Worm (Caenorhabditis elegans) whole organism, late embryonic: ENCODE measurements around the gene Y57E12AL.1.

Experiments used
- ama-1 ChIP-seq: fragments of 150-350 bp; optimal IDR thresholded peaks from 2 replicates; lab custom pipeline; 2014
- fkh-10 ChIP-seq: fragments of 150-350 bp; optimal IDR thresholded peaks from 2 replicates; lab custom pipeline; 2014; ENCODE audit warnings: missing biosample characterization, missing genetic modification reagents, missing genetic modification characterization
- hlh-15 ChIP-seq: sonication (generic microtip); optimal IDR thresholded peaks from 2 replicates; lab custom pipeline; 2016; ENCODE audit warnings: missing genetic modification characterization, missing compliant biosample characterization
- tbx-2 ChIP-seq: sonication (generic microtip); optimal IDR thresholded peaks from 2 replicates; lab custom pipeline; 2016; ENCODE audit warnings: missing genetic modification characterization, missing compliant biosample characterization
- zip-5 ChIP-seq: sonication (generic microtip); optimal IDR thresholded peaks from 2 replicates; lab custom pipeline; 2016; ENCODE audit warnings: missing genetic modification characterization, missing compliant biosample characterization

- TF ChIP-seq hlh-15 (tag; lab: Kevin White, UChicago) (no peak), fkh-10 (GFP tag; lab: Kevin White, UChicago) (no peak), tbx-2 (tag; lab: Kevin White, UChicago) (no peak), ama-1 (no peak), zip-5 (no peak)
These were observed 35.9 kb downstream of the Y57E12AL.1 start for ce11 chrV:7096129-7096730.
